Worm (Caenorhabditis elegans): ENCODE results near the gene rbm-7.

DNA sequence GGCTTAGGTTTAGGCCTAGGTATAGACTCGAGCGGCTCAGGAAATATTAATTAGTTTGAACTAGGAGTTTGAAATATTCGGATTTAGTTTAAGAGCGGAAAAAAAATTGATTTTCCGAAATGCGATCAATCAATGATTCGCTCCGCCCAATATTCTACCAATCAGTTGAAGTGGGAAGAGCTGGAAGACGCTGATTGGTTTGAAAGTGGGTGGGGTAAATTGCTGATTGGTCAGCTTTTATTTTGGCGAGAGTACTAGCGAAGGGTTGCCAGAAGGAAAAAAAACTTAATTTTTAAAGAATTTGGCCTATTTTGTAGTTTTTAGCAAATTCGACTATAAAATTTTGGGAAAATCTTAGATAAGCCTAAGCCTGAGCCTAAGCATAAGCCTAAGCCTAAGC, 12.4 kb upstream of the rbm-7 start:
- no peak for TF ChIP-seq ztf-4 (tag; optimal IDR thresholded peaks at IDR 0.05)
- no peak for TF ChIP-seq unc-39 (tag; optimal IDR thresholded peaks at IDR 0.05)
- TF ChIP-seq nhr-12 (tag; optimal IDR thresholded peaks at IDR 0.05) = no peak
- no peak for TF ChIP-seq elt-3 (tag; optimal IDR thresholded peaks at IDR 0.05)
